Worm (Caenorhabditis elegans) whole organism, midembryonic: ENCODE results near the gene ima-1.

Experiments
- cog-1 ChIP-seq: sonication (generic microtip); optimal IDR thresholded peaks from 2 replicates; lab custom pipeline; 2016; ENCODE audit warnings: missing genetic modification characterization, missing compliant biosample characterization
- flt-1 ChIP-seq: fragments of 200-800 bp; sonication (Bioruptor generic); IDR thresholded peaks from 2 replicates; pipeline ENCODE4 v1.3.6; 2022; ENCODE audit warnings: missing genetic modification characterization, missing compliant biosample characterization
- klf-2 ChIP-seq: fragments of 200-800 bp; sonication (Bioruptor generic); conservative IDR thresholded peaks from 2 replicates; pipeline ENCODE4 v1.3.6; 2022; ENCODE audit warnings: missing genetic modification reagents, missing genetic modification characterization, missing compliant biosample characterization
- ref-1 ChIP-seq: fragments of 200-800 bp; sonication (Bioruptor generic); conservative IDR thresholded peaks from 2 replicates; pipeline ENCODE4 v1.3.6; 2022; ENCODE audit warnings: missing genetic modification reagents, missing genetic modification characterization, missing compliant biosample characterization
- ztf-23 ChIP-seq: fragments of 200-800 bp; sonication (Bioruptor generic); IDR thresholded peaks from 2 replicates; pipeline ENCODE4 v1.3.6; 2022; ENCODE audit warnings: missing genetic modification reagents, missing genetic modification characterization, missing compliant biosample characterization

DNA sequence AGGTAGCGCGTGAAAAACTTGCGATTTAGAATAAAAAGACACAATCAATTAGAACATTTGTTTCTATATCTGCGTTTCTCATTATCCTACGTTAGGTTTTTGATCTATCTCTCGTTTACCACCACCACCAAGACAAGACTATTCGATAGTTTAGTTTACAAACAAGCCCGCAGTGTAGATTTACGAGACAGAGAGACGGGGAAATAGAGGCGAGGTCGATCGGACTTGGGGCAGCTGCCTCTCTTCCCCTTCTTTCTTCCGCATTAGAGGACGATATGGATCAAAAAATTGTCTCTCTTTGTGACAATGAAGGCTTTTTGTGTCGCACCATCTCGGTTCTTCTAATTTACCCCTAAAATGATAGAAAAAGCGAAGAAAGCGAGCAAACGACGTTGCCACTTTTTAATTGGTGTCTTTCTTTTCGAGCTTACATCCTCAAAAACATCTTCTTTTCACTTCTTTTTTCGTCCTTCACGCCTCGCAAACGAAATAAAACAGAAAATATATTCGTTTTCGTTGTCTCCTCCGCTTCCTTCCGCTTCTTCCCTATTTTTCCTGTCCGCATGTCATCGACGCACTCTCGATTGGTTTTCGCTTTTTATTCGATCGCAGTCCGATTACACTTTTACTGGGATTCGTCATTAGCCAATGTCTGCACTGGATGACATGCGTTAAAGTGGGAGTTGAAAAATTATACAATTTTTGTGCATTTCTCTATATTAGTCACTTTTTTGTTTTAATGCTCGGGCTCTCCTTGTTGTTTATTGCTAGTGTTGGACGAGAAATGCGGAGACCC, 42.1 kb downstream of the ima-1 start:
- TF ChIP-seq flt-1 (GFP tag; lab: Robert Waterston, UW) = no peak
- no peak for TF ChIP-seq klf-2
- TF ChIP-seq cog-1 (tag; lab: Kevin White, UChicago) = peak; percentile 55
- TF ChIP-seq ztf-23 = no peak
- TF ChIP-seq ref-1 = no peak
